Worm (Caenorhabditis elegans): ENCODE measurements around the gene C32D5.4.

Gene C32D5.4

DNA sequence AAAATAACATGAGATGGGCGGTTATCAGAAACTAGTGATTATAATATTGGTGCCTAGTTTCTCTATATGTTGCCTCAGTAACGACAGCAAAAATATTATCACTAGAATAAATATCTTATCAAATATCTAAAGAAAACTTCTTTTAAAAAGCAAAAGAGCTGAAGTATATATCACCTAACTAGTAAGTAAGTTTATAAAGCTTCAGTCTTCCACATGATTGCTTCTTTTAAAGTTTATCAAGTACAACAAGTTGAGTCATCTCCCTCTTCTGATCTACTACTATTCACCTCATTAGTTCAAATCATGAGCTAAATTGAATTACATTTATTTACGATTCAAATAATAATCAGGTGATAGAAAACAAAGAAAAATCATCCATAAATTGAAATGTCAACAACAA lies 34.8 kb downstream of the C32D5.4 start:
- TF ChIP-seq hlh-26 (GFP tag; conservative IDR thresholded peaks at IDR 0.05) (no peak), sptf-2 (GFP tag; optimal IDR thresholded peaks at IDR 0.05) (no peak), nhr-90 (tag; optimal IDR thresholded peaks at IDR 0.05) (no peak), ceh-100 (GFP tag; IDR thresholded peaks at IDR 0.05) (no peak), lir-1 (GFP tag; conservative IDR thresholded peaks at IDR 0.05) (no peak), dpff-1 (tag; optimal IDR thresholded peaks at IDR 0.05) (no peak), zim-3 (tag; optimal IDR thresholded peaks at IDR 0.05) (no peak), let-607 (tag; optimal IDR thresholded peaks at IDR 0.05) (no peak), madf-6 (GFP tag; IDR thresholded peaks at IDR 0.05) (no peak), ceh-91 (GFP tag; IDR thresholded peaks at IDR 0.05) (no peak)

DNA sequence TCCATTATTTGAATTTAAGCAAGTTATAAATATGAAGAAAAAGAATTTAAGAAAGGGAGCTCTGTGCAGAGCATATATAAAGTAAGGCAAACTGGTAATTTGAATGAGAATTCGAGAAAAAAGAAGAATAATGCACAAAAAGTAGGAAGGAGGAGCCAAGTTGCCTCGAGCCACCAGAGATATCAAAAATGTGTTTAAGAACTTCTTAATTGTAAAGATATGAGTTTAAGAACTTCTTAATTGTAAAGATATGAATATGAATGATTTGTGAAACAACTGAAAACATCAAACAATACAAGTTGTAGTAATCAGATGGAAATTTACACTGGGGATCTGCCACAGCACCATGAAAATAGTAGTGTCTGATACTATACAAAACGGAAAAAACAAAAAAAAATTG lies 36.0 kb downstream of the C32D5.4 start, which contains the start of gene F13H8.6:
Gene F13H8.6, minus strand, starts transcription at position 101 of the 400 bp plus-strand sequence.
- no peak for TF ChIP-seq F37B4.10 (GFP tag; IDR thresholded peaks at IDR 0.05)
- TF ChIP-seq F55B11.4 (tag; optimal IDR thresholded peaks at IDR 0.05; ENCODE audit: borderline replicate concordance, insufficient read depth), result no peak
- TF ChIP-seq F57C9.4 (tag; optimal IDR thresholded peaks at IDR 0.05), result no peak
- no peak for TF ChIP-seq zfh-2 (GFP tag; conservative IDR thresholded peaks at IDR 0.05)
- no peak for TF ChIP-seq tbp1 (GFP tag; optimal IDR thresholded peaks at IDR 0.05)
- no peak for TF ChIP-seq snpc-1.1 (tag; optimal IDR thresholded peaks at IDR 0.05; ENCODE audit: insufficient read depth)
- TF ChIP-seq egrh-3 (GFP tag; IDR thresholded peaks at IDR 0.05), result no peak
- no peak for TF ChIP-seq ztf-22 (GFP tag; optimal IDR thresholded peaks at IDR 0.05)
- TF ChIP-seq rcor-1 (GFP tag; IDR thresholded peaks at IDR 0.05), result no peak
- TF ChIP-seq madf-3 (GFP tag; IDR thresholded peaks at IDR 0.05), result no peak
- no peak for TF ChIP-seq F23B12.7 (tag; optimal IDR thresholded peaks at IDR 0.05; ENCODE audit: insufficient read depth)
- no peak for TF ChIP-seq unc-62 (GFP tag; optimal IDR thresholded peaks at IDR 0.05)
- TF ChIP-seq nfyb-1 (GFP tag; IDR thresholded peaks at IDR 0.05), result no peak
- no peak for TF ChIP-seq snpc-4 (GFP tag; optimal IDR thresholded peaks at IDR 0.05)
- no peak for TF ChIP-seq snpc-4 (tag; optimal IDR thresholded peaks at IDR 0.05)
- TF ChIP-seq C06A6.2 (GFP tag; conservative IDR thresholded peaks at IDR 0.05), result no peak
- TF ChIP-seq unc-130 (GFP tag; optimal IDR thresholded peaks at IDR 0.05), result no peak
- TF ChIP-seq zim-3 (tag; optimal IDR thresholded peaks at IDR 0.05), result no peak
- TF ChIP-seq let-607 (tag; optimal IDR thresholded peaks at IDR 0.05), result no peak
- no peak for TF ChIP-seq F33H1.4 (GFP tag; IDR thresholded peaks at IDR 0.05)

DNA sequence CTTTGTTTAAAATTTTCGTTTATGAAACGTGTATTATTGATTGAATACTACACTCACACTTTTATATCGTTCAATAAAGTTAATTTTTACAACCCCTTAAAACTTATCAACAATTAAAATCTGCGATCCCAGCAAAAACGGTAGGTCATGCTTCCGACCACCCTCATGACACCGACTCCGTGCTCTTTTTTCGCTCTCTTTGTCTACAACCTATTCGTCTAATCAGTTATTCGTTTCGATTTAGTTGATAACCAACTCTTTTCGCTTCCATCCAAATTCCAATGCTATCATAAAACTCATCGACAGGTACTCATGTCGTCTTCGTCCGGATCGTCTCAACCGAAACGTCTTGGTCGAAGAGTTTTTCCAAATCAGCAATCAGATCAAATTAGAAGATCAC lies 39.8 kb downstream of the C32D5.4 start, which contains the start of gene F13H8.1:
Gene F13H8.1, plus strand, starts transcription at position 311 of the 400 bp plus-strand sequence.
- TF ChIP-seq hsf-1 (GFP tag; IDR thresholded peaks at IDR 0.05) (no peak), nhr-80 (tag; optimal IDR thresholded peaks at IDR 0.05) (peak; percentile 51)

DNA sequence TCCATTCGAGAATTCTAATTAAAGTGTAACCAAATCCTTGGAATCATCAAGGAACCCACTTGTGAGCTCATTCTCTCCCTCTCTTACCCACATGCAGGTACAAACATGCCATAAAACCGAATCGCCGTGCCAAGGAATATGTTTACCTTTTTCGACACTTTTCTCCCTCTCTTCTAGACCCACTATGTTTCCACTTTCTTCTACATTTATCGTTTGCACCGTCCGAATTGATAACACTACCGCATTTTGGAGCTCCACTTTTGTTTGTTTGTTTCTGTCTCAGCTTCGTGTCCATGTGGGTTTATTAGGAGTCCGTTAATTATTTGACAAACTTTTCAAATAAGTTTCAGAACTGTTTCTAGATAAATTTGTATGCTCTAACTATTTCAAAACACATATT lies 41.0 kb downstream of the C32D5.4 start:
- TF ChIP-seq nhr-80 (tag; optimal IDR thresholded peaks at IDR 0.05), result peak; percentile 13
- TF ChIP-seq lsy-27 (tag; optimal IDR thresholded peaks at IDR 0.05; ENCODE audit: borderline replicate concordance, insufficient read depth), result no peak

DNA sequence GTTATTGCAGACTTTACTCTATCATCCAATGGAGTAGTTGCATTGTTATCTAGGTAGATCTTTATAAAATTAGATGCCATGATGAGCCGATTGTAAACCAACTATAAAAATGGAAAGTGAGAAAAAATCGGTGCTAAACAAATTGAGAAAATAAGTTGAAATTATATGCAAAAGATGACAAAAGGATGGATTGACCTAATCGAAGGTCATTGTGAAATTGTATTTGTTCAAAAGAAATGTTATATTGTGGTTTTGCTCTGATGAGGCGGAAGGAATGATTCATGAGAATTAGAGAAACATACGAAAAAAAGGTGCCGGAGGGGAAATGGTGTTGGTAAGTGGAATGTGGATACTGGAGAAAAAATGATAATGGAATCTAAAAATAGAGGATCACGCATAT lies 41.9 kb downstream of the C32D5.4 start, which contains the start of gene scly-1:
Gene scly-1, minus strand, starts transcription at position 101 of the 400 bp plus-strand sequence.
- TF ChIP-seq nfya-2 (GFP tag; IDR thresholded peaks at IDR 0.05) (no peak), mxl-1 (tag; optimal IDR thresholded peaks at IDR 0.05) (no peak), Y67H2A.10 (GFP tag; conservative IDR thresholded peaks at IDR 0.05) (no peak), fkh-3 (tag; optimal IDR thresholded peaks at IDR 0.05) (no peak), Y95B8A.8 (GFP tag; IDR thresholded peaks at IDR 0.05) (no peak), ztf-22 (GFP tag; optimal IDR thresholded peaks at IDR 0.05) (no peak), lsy-27 (tag; optimal IDR thresholded peaks at IDR 0.05; ENCODE audit: borderline replicate concordance, insufficient read depth) (no peak), tbx-9 (tag; optimal IDR thresholded peaks at IDR 0.05; ENCODE audit: borderline replicate concordance) (no peak), F39B2.1 (GFP tag; IDR thresholded peaks at IDR 0.05) (no peak), sea-2 (GFP tag; IDR thresholded peaks at IDR 0.05) (no peak)

All from whole organism, young adult.